Worm (Caenorhabditis elegans) whole organism, young adult: ENCODE data around the gene sqst-3.

Experiments used
- Y67H2A.10 ChIP-seq: fragments of 200-800 bp; sonication (Bioruptor generic); conservative IDR thresholded peaks from 2 replicates; pipeline ENCODE4 v1.3.6; 2022; ENCODE audit warnings: missing genetic modification reagents, missing genetic modification characterization, missing compliant biosample characterization
- Y79H2A.3 ChIP-seq: fragments of 200-800 bp; sonication (Bioruptor generic); conservative IDR thresholded peaks from 2 replicates; pipeline ENCODE4 v1.3.6; 2022; ENCODE audit warnings: missing genetic modification reagents, missing genetic modification characterization, missing compliant biosample characterization
- ama-1 ChIP-seq, 3 experiments: fragments of 150-350 bp in 1 of 3; sonication (generic microtip) in 2 of 3; optimal IDR thresholded peaks; 2 replicates each; lab custom pipeline; 2014 to 2018; ENCODE audit warnings: missing biosample characterization in 2 of 3, missing genetic modification characterization in 2 of 3, missing genetic modification reagents in 2 of 3
- ccch-3 ChIP-seq: fragments of 200-800 bp; sonication (Bioruptor generic); optimal IDR thresholded peaks from 2 replicates; lab custom pipeline; 2018; ENCODE audit warnings: mild to moderate bottlenecking, missing genetic modification characterization, missing compliant biosample characterization
- dpl-1 ChIP-seq: fragments of 150-350 bp; optimal IDR thresholded peaks from 2 replicates; lab custom pipeline; 2014; ENCODE audit warnings: missing biosample characterization, missing genetic modification reagents, missing genetic modification characterization
- fkh-3 ChIP-seq: sonication (generic microtip); optimal IDR thresholded peaks from 2 replicates; lab custom pipeline; 2016; ENCODE audit warnings: mild to moderate bottlenecking, missing genetic modification characterization, missing compliant biosample characterization
- lin-54 ChIP-seq: fragments of 200-800 bp; sonication (Bioruptor generic); optimal IDR thresholded peaks from 2 replicates; lab custom pipeline; 2018; ENCODE audit warnings: mild to moderate bottlenecking, missing genetic modification characterization, missing compliant biosample characterization
- sea-2 ChIP-seq: fragments of 200-800 bp; sonication (Bioruptor generic); IDR thresholded peaks from 2 replicates; pipeline ENCODE4 v1.3.6; 2022; ENCODE audit warnings: missing genetic modification characterization, missing compliant biosample characterization
- snpc-1.3 ChIP-seq: sonication (generic microtip); optimal IDR thresholded peaks from 2 replicates; lab custom pipeline; 2017; ENCODE audit warnings: missing genetic modification characterization, mild to moderate bottlenecking, missing compliant biosample characterization, antibody characterized with exemption, moderate library complexity, missing genotype, missing genetic modification reagents; ENCODE audit not compliant: insufficient read depth
- snpc-3.4 ChIP-seq: sonication (generic microtip); optimal IDR thresholded peaks from 2 replicates; lab custom pipeline; 2017; ENCODE audit warnings: missing genetic modification characterization, mild to moderate bottlenecking, missing compliant biosample characterization, antibody characterized with exemption, moderate library complexity, missing genotype, missing genetic modification reagents
- snpc-4 ChIP-seq, 5 experiments: fragments of 150-350 bp in 1 of 5; sonication (generic microtip) in 4 of 5; optimal IDR thresholded peaks; 2 replicates each; lab custom pipeline; 2014 to 2018; ENCODE audit warnings: missing genetic modification characterization in 5 of 5, missing biosample characterization in 3 of 5, antibody characterized with exemption in 2 of 5, mild to moderate bottlenecking in 2 of 5, missing compliant biosample characterization in 2 of 5, missing genotype in 2 of 5, moderate library complexity in 2 of 5, missing genetic modification reagents in 1 of 5
- zfh-2 ChIP-seq: fragments of 200-800 bp; sonication (Bioruptor generic); conservative IDR thresholded peaks from 2 replicates; pipeline ENCODE4 v1.3.6; 2022; ENCODE audit warnings: missing genetic modification reagents, missing genetic modification characterization, missing compliant biosample characterization
- zim-3 ChIP-seq: sonication (generic microtip); optimal IDR thresholded peaks from 2 replicates; lab custom pipeline; 2017; ENCODE audit warnings: mild to moderate bottlenecking, missing genetic modification characterization, moderate library complexity, missing compliant biosample characterization

ce11 chrV:19262349-19262748 lies 31.8 kb downstream of the sqst-3 start, which contains the start of gene F21D9.2:
- TF ChIP-seq snpc-1.3 (tag; lab: Kevin White, UChicago) (no peak), Y67H2A.10 (GFP tag; lab: Robert Waterston, UW) (no peak), dpl-1 (GFP tag; lab: Kevin White, UChicago) (no peak), Y79H2A.3 (GFP tag; lab: Robert Waterston, UW) (no peak), zim-3 (tag; lab: Kevin White, UChicago) (no peak), snpc-3.4 (tag; lab: Kevin White, UChicago) (no peak), zfh-2 (GFP tag; lab: Robert Waterston, UW) (no peak), ama-1 (optimal IDR thresholded peaks at IDR 0.05; lab: Kevin White, UChicago) (no peak), ama-1 (GFP tag; optimal IDR thresholded peaks at IDR 0.05; lab: Kevin White, UChicago) (no peak), lin-54 (GFP tag; lab: Kevin White, UChicago) (no peak), fkh-3 (no peak), snpc-4 (GFP tag; optimal IDR thresholded peaks at IDR 0.05; lab: Kevin White, UChicago) (no peak), snpc-4 (tag; optimal IDR thresholded peaks at IDR 0.05; lab: Kevin White, UChicago) (no peak), sea-2 (no peak), ccch-3 (GFP tag; lab: Kevin White, UChicago) (no peak)
